Worm (Caenorhabditis elegans): ENCODE results near the gene ttr-27.

DNA sequence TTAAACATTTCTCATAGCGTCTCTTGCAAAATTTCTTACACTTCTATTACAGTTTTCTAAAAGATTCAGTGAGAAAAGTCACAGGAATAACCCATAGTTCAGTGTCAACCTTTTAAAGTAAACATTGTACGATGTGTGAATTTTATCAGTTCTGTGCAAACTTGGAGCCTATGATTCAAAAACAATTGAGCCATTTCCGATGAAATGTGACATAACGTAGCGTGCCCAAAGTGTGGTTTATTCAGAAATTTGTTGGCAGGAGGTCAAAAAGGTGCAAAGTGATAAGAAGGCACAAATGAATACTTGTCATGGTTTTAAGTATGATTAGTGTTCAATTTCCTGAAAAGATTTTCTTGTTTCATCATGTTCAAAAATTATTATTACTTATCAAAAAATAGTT is 26.3 kb downstream of the ttr-27 start:
- no peak for TF ChIP-seq ceh-6 (GFP tag; optimal IDR thresholded peaks at IDR 0.05)
- TF ChIP-seq ama-1 (optimal IDR thresholded peaks at IDR 0.05) = no peak
- TF ChIP-seq eyg-1 (tag; optimal IDR thresholded peaks at IDR 0.05) = no peak
- TF ChIP-seq pha-4 (tag; optimal IDR thresholded peaks at IDR 0.05) = no peak
